Fruit fly (Drosophila melanogaster) whole organism, embryonic: Measurements from ENCODE around the gene CG14196.
A peak's percentile ranks its signal among the peaks of the same experiment; 100 is the strongest.

Experiments used
- Atf6 ChIP-seq: fragments of 200-800 bp; sonication (Bioruptor generic); IDR thresholded peaks from 2 replicates; pipeline ENCODE4 v1.3.6; 2022; ENCODE audit warnings: missing biosample characterization, missing genetic modification characterization
- CG10321 ChIP-seq: fragments of 200-800 bp; sonication (Bioruptor generic); IDR thresholded peaks from 2 replicates; pipeline ENCODE4 v1.3.6; 2022; ENCODE audit warnings: missing biosample characterization, missing genetic modification characterization
- CG10431 ChIP-seq: fragments of 200-800 bp; sonication (Bioruptor generic); optimal IDR thresholded peaks from 3 replicates; lab custom pipeline; 2018; ENCODE audit warnings: missing biosample characterization, mild to moderate bottlenecking, missing genetic modification characterization
- CG13894 ChIP-seq: fragments of 200-800 bp; sonication (Bioruptor generic); optimal IDR thresholded peaks from 3 replicates; lab custom pipeline; 2018; ENCODE audit warnings: missing biosample characterization, mild to moderate bottlenecking, missing genetic modification characterization, moderate library complexity
- CG15514 ChIP-seq: fragments of 200-800 bp; sonication (Bioruptor generic); optimal IDR thresholded peaks from 3 replicates; lab custom pipeline; 2017; ENCODE audit warnings: missing biosample characterization, missing genetic modification characterization, mild to moderate bottlenecking, moderate library complexity, missing genetic modification reagents
- CG17361 ChIP-seq: fragments of 200-800 bp; sonication (Bioruptor generic); IDR thresholded peaks from 3 replicates; pipeline ENCODE4 v1.3.6; 2022; ENCODE audit warnings: missing biosample characterization, missing genetic modification characterization
- CG17802 ChIP-seq: fragments of 200-800 bp; sonication (Bioruptor generic); optimal IDR thresholded peaks from 2 replicates; lab custom pipeline; 2018; ENCODE audit warnings: missing biosample characterization, mild to moderate bottlenecking, missing genetic modification characterization, moderate library complexity
- CG1792 ChIP-seq: fragments of 200-800 bp; sonication (Bioruptor generic); optimal IDR thresholded peaks from 2 replicates; lab custom pipeline; 2016; ENCODE audit warnings: missing biosample characterization, missing genetic modification characterization
- CG18764 ChIP-seq: fragments of 200-800 bp; sonication (Bioruptor generic); optimal IDR thresholded peaks from 3 replicates; lab custom pipeline; 2016; ENCODE audit warnings: missing biosample characterization, missing genetic modification characterization
- CG2120 ChIP-seq: fragments of 200-800 bp; sonication (Bioruptor generic); optimal IDR thresholded peaks from 3 replicates; lab custom pipeline; 2016; ENCODE audit warnings: missing biosample characterization, missing genetic modification characterization
- CG2678 ChIP-seq: fragments of 200-800 bp; sonication (Bioruptor generic); optimal IDR thresholded peaks from 3 replicates; lab custom pipeline; 2019; ENCODE audit warnings: missing biosample characterization, mild to moderate bottlenecking, missing genetic modification characterization, moderate library complexity
- CG34224 ChIP-seq: fragments of 200-800 bp; sonication (Bioruptor generic); IDR thresholded peaks from 3 replicates; pipeline ENCODE4 v1.3.6; 2022; ENCODE audit warnings: missing biosample characterization, missing genetic modification characterization; ENCODE audit not compliant: partially characterized antibody
- CG34376 ChIP-seq: fragments of 200-800 bp; sonication (Bioruptor generic); optimal IDR thresholded peaks from 2 replicates; lab custom pipeline; 2018; ENCODE audit warnings: missing biosample characterization, mild to moderate bottlenecking, missing genetic modification characterization
- CG34422 ChIP-seq: fragments of 200-800 bp; sonication (Bioruptor generic); IDR thresholded peaks from 3 replicates; pipeline ENCODE4 v1.3.6; 2022; ENCODE audit warnings: missing biosample characterization, missing genetic modification characterization
- CG6791 ChIP-seq: fragments of 200-800 bp; sonication (Bioruptor generic); IDR thresholded peaks from 3 replicates; pipeline ENCODE4 v1.3.6; 2022; ENCODE audit warnings: missing biosample characterization, missing genetic modification characterization; ENCODE audit not compliant: partially characterized antibody
- Doc2 ChIP-seq: fragments of 200-800 bp; sonication (Bioruptor generic); IDR thresholded peaks from 2 replicates; pipeline ENCODE4 v1.3.6; 2022; ENCODE audit warnings: missing biosample characterization, missing genetic modification characterization
- HLH3B ChIP-seq: fragments of 200-800 bp; sonication (Bioruptor generic); IDR thresholded peaks from 2 replicates; pipeline ENCODE4 v1.3.6; 2022; ENCODE audit warnings: missing biosample characterization, missing genetic modification characterization
- Hr51 ChIP-seq, 2 experiments: fragments of 200-800 bp; sonication (Bioruptor generic); optimal IDR thresholded peaks; 2 replicates in 1 of 2; 3 replicates in 1 of 2; lab custom pipeline; 2016 to 2018; ENCODE audit warnings: missing biosample characterization in 2 of 2, missing genetic modification characterization in 2 of 2, mild to moderate bottlenecking in 1 of 2, moderate library complexity in 1 of 2
- Med ChIP-seq: fragments of 200-800 bp; sonication (Bioruptor generic); peaks from one replicate; lab custom pipeline; 2016; ENCODE audit warnings: missing biosample characterization, missing genetic modification characterization, mild to moderate bottlenecking, inconsistent platforms, moderate library complexity
- NC2α ChIP-seq: fragments of 200-800 bp; sonication (Bioruptor generic); optimal IDR thresholded peaks from 2 replicates; lab custom pipeline; 2016; ENCODE audit warnings: missing biosample characterization, missing genetic modification characterization
- Rfx ChIP-seq: fragments of 200-800 bp; sonication (Bioruptor generic); IDR thresholded peaks from 2 replicates; pipeline ENCODE4 v1.3.6; 2022; ENCODE audit warnings: missing biosample characterization, missing genetic modification characterization
- ato ChIP-seq: fragments of 200-800 bp; sonication (Bioruptor generic); IDR thresholded peaks from 2 replicates; pipeline ENCODE4 v1.3.6; 2022; ENCODE audit warnings: missing biosample characterization, missing genetic modification characterization; ENCODE audit not compliant: partially characterized antibody
- bab2 ChIP-seq: fragments of 200-800 bp; sonication (Bioruptor generic); optimal IDR thresholded peaks from 2 replicates; lab custom pipeline; 2016; ENCODE audit warnings: missing biosample characterization, missing genetic modification characterization
- exex ChIP-seq: fragments of 200-800 bp; sonication (Bioruptor generic); optimal IDR thresholded peaks from 4 replicates; lab custom pipeline; 2018; ENCODE audit warnings: missing biosample characterization, mild to moderate bottlenecking, missing genetic modification characterization, moderate library complexity
- grn ChIP-seq: fragments of 200-800 bp; sonication (Bioruptor generic); optimal IDR thresholded peaks from 3 replicates; lab custom pipeline; 2017; ENCODE audit warnings: missing biosample characterization, missing genetic modification characterization
- lab ChIP-seq: fragments of 200-800 bp; sonication (Bioruptor generic); optimal IDR thresholded peaks from 3 replicates; lab custom pipeline; 2017; ENCODE audit warnings: missing biosample characterization, missing genetic modification characterization, mild to moderate bottlenecking, moderate library complexity, missing genetic modification reagents
- mirr ChIP-seq: fragments of 200-800 bp; sonication (Bioruptor generic); optimal IDR thresholded peaks from 3 replicates; lab custom pipeline; 2018; ENCODE audit warnings: missing biosample characterization, mild to moderate bottlenecking, missing genetic modification characterization
- otp ChIP-seq: fragments of 200-800 bp; sonication (Bioruptor generic); IDR thresholded peaks from 3 replicates; pipeline ENCODE4, ENCODE4 v1.3.6; 2022; ENCODE audit warnings: missing biosample characterization, missing genetic modification characterization
- pita ChIP-seq: fragments of 200-800 bp; sonication (Bioruptor generic); optimal IDR thresholded peaks from 2 replicates; lab custom pipeline; 2017; ENCODE audit warnings: missing biosample characterization, mild to moderate bottlenecking, missing genetic modification characterization
- run ChIP-seq: fragments of 200-800 bp; sonication (Bioruptor generic); optimal IDR thresholded peaks from 3 replicates; lab custom pipeline; 2018; ENCODE audit warnings: missing biosample characterization, mild to moderate bottlenecking, missing genetic modification characterization
- sd ChIP-seq: fragments of 200-800 bp; sonication (Bioruptor generic); optimal IDR thresholded peaks from 3 replicates; lab custom pipeline; 2018; ENCODE audit warnings: missing biosample characterization, mild to moderate bottlenecking, missing genetic modification characterization, moderate library complexity
- sens ChIP-seq: fragments of 200-800 bp; sonication (Bioruptor generic); peaks from one replicate; lab custom pipeline; 2016; ENCODE audit warnings: missing biosample characterization, missing genetic modification characterization
- seq ChIP-seq: fragments of 200-800 bp; sonication (Bioruptor generic); IDR thresholded peaks from 2 replicates; pipeline ENCODE4 v1.3.6; 2022; ENCODE audit warnings: missing biosample characterization, missing genetic modification characterization
- sisA ChIP-seq: fragments of 200-800 bp; sonication (Bioruptor generic); IDR thresholded peaks from 2 replicates; pipeline ENCODE4 v1.3.6; 2022; ENCODE audit warnings: missing biosample characterization, missing genetic modification characterization
- sob ChIP-seq: fragments of 200-800 bp; sonication (Bioruptor generic); IDR thresholded peaks from 2 replicates; pipeline ENCODE4 v1.3.6; 2022; ENCODE audit warnings: missing biosample characterization, missing genetic modification characterization
- sug ChIP-seq: fragments of 200-800 bp; optimal IDR thresholded peaks from 2 replicates; lab custom pipeline; 2019; ENCODE audit warnings: missing biosample characterization, mild to moderate bottlenecking, missing genetic modification characterization, moderate library complexity
- twi ChIP-seq: fragments of 200-800 bp; optimal IDR thresholded peaks from 2 replicates; lab custom pipeline; 2019; ENCODE audit warnings: missing biosample characterization, mild to moderate bottlenecking, missing genetic modification characterization, moderate library complexity
- zfh1 ChIP-seq: fragments of 200-800 bp; sonication (Bioruptor generic); IDR thresholded peaks from 3 replicates; pipeline ENCODE4 v1.3.6; 2022; ENCODE audit warnings: missing biosample characterization, missing genetic modification characterization

CG14196 gene

dm6 chrX:19240230-19240839, 1.3 kb downstream of the CG14196 start:
- no peak for TF ChIP-seq NC2α
- TF ChIP-seq Atf6: 0 out of 2 replicates have a peak, but pooled peaks have one; percentile 13
- no peak for TF ChIP-seq CG2120 (GFP tag; lab: Kevin White, UChicago)
- TF ChIP-seq bab2 (GFP tag; lab: Kevin White, UChicago): no peak
- no peak for TF ChIP-seq pita
- TF ChIP-seq twi: peak; percentile 8
- 0 out of 3 replicates have a peak, but pooled peaks have one; percentile 13 for TF ChIP-seq CG17361 (GFP tag; lab: Robert Waterston, UW)
- TF ChIP-seq Doc2 (GFP tag; lab: Robert Waterston, UW): no peak
- peak; percentile 64 for TF ChIP-seq sens
- no peak for TF ChIP-seq CG1792 (GFP tag; lab: Kevin White, UChicago)
- TF ChIP-seq sug (tag; lab: Kevin White, UChicago): peak; percentile 57
- no peak for TF ChIP-seq otp (GFP tag; lab: Robert Waterston, UW)
- TF ChIP-seq HLH3B: no peak
- no peak for TF ChIP-seq CG17802 (tag; lab: Kevin White, UChicago)
- 0 out of 2 replicates have a peak, but pooled peaks have one; percentile 25 for TF ChIP-seq Rfx (GFP tag; lab: Robert Waterston, UW)
- no peak for TF ChIP-seq CG13894 (tag; lab: Kevin White, UChicago)
- no peak for TF ChIP-seq run
- no peak for TF ChIP-seq CG18764 (GFP tag; lab: Kevin White, UChicago)
- TF ChIP-seq CG34376 (GFP tag; lab: Kevin White, UChicago): peak; percentile 33
- TF ChIP-seq lab: peak; percentile 11
- peak; percentile 60 for TF ChIP-seq Med (GFP tag; lab: Kevin White, UChicago)
- TF ChIP-seq CG2678 (tag; lab: Kevin White, UChicago): peak; percentile 30
- peak; percentile 43 for TF ChIP-seq exex (tag; lab: Kevin White, UChicago)
- TF ChIP-seq CG34224 (GFP tag; lab: Robert Waterston, UW): no peak
- TF ChIP-seq zfh1 (GFP tag; lab: Robert Waterston, UW): no peak
- TF ChIP-seq mirr (GFP tag; lab: Kevin White, UChicago): peak; percentile 7
- 0 out of 2 replicates have a peak, but pooled peaks have one; percentile 6 for TF ChIP-seq sisA (GFP tag; lab: Robert Waterston, UW)
- TF ChIP-seq sob (GFP tag; lab: Robert Waterston, UW): no peak
- peak; percentile 33 for TF ChIP-seq sd (tag; lab: Kevin White, UChicago)
- TF ChIP-seq CG34422: 0 out of 3 replicates have a peak, but pooled peaks have one; percentile 9
- TF ChIP-seq grn (GFP tag; lab: Kevin White, UChicago): peak; percentile 90
- TF ChIP-seq CG10321 (GFP tag; lab: Robert Waterston, UW): no peak
- no peak for TF ChIP-seq Hr51 (GFP tag; optimal IDR thresholded peaks at IDR 0.05; lab: Kevin White, UChicago)
- TF ChIP-seq, all 482 proteins: peak for 16

dm6 chrX:19239365-19239764, 2.3 kb downstream of the CG14196 start:
- TF ChIP-seq CG15514 (GFP tag; lab: Kevin White, UChicago) (peak; percentile 37), sug (tag; lab: Kevin White, UChicago) (peak; percentile 78), exex (tag; lab: Kevin White, UChicago) (peak; percentile 69), HLH3B (no peak), CG10431 (GFP tag; lab: Kevin White, UChicago) (no peak), mirr (GFP tag; lab: Kevin White, UChicago) (peak; percentile 76), CG34376 (GFP tag; lab: Kevin White, UChicago) (peak; percentile 11), run (peak; percentile 48)

- TF ChIP-seq CG6791 (no peak), seq (GFP tag; lab: Robert Waterston, UW) (no peak), ato (GFP tag; lab: Robert Waterston, UW) (no peak)
Observed at dm6 chrX:19238613-19239012, 3.0 kb downstream of the CG14196 start.
